Worm (Caenorhabditis elegans) whole organism, L4 larva: ENCODE results near the gene sart-3.
A peak's percentile ranks its signal among the peaks of the same experiment; 100 is the strongest.

Source experiments
- D1046.2 ChIP-seq: fragments of 200-800 bp; sonication (Bioruptor generic); IDR thresholded peaks from 2 replicates; pipeline ENCODE4 v1.3.6; 2022; ENCODE audit warnings: missing genetic modification characterization, missing compliant biosample characterization
- F26F4.8 ChIP-seq: fragments of 200-800 bp; sonication (Bioruptor generic); conservative IDR thresholded peaks from 2 replicates; pipeline ENCODE4 v1.3.6; 2022; ENCODE audit warnings: missing genetic modification characterization, missing compliant biosample characterization
- F44E2.7 ChIP-seq: fragments of 200-800 bp; sonication (Bioruptor generic); IDR thresholded peaks from 2 replicates; pipeline ENCODE4 v2.1.2; 2022; ENCODE audit warnings: missing genetic modification characterization, missing compliant biosample characterization
- R02D3.7 ChIP-seq: fragments of 150-350 bp; sonication (generic microtip); optimal IDR thresholded peaks from 3 replicates; lab custom pipeline; 2014; ENCODE audit warnings: missing biosample characterization, missing genetic modification characterization
- T20F7.1 ChIP-seq: fragments of 200-800 bp; sonication (Bioruptor generic); optimal IDR thresholded peaks from 2 replicates; lab custom pipeline; 2018; ENCODE audit warnings: mild to moderate bottlenecking, missing genetic modification characterization, missing compliant biosample characterization
- Y105C5A.15 ChIP-seq: fragments of 200-800 bp; sonication (Bioruptor generic); IDR thresholded peaks from 2 replicates; pipeline ENCODE4 v1.3.6; 2022; ENCODE audit warnings: missing genetic modification characterization, missing compliant biosample characterization
- Y75B8A.6 ChIP-seq: fragments of 200-800 bp; sonication (Bioruptor generic); IDR thresholded peaks from 2 replicates; pipeline ENCODE4 v1.3.6; 2022; ENCODE audit warnings: missing genetic modification reagents, missing genetic modification characterization, missing compliant biosample characterization
- ZK337.2 ChIP-seq: fragments of 200-800 bp; sonication (Bioruptor generic); IDR thresholded peaks from 2 replicates; pipeline ENCODE4 v1.3.6; 2022; ENCODE audit warnings: missing genetic modification reagents, missing genetic modification characterization, missing compliant biosample characterization
- ZK546.5 ChIP-seq, 2 experiments: sonication (generic microtip); optimal IDR thresholded peaks; 2 replicates each; lab custom pipeline; 2017; ENCODE audit warnings: missing biosample characterization in 2 of 2, missing genetic modification characterization in 2 of 2
- aly-2 ChIP-seq: sonication (generic microtip); optimal IDR thresholded peaks from 2 replicates; lab custom pipeline; 2018; ENCODE audit warnings: missing biosample characterization, missing genetic modification characterization
- arid-1 ChIP-seq: fragments of 200-800 bp; sonication (Bioruptor generic); conservative IDR thresholded peaks from 2 replicates; pipeline ENCODE4 v1.3.6; 2022; ENCODE audit warnings: missing genetic modification reagents, missing genetic modification characterization, missing compliant biosample characterization
- attf-4 ChIP-seq: sonication (generic microtip); optimal IDR thresholded peaks from 3 replicates; lab custom pipeline; 2017; ENCODE audit warnings: missing biosample characterization, missing genetic modification characterization
- ceh-32 ChIP-seq: sonication (generic microtip); optimal IDR thresholded peaks from 2 replicates; lab custom pipeline; 2016; ENCODE audit warnings: mild to moderate bottlenecking, missing genetic modification characterization, missing compliant biosample characterization; ENCODE audit not compliant: poor library complexity
- ceh-44 ChIP-seq: fragments of 200-800 bp; sonication (Bioruptor generic); IDR thresholded peaks from 2 replicates; pipeline ENCODE4 v1.3.6; 2022; ENCODE audit warnings: missing genetic modification reagents, missing genetic modification characterization, missing compliant biosample characterization
- ceh-62 ChIP-seq: sonication (generic microtip); optimal IDR thresholded peaks from 2 replicates; lab custom pipeline; 2017; ENCODE audit warnings: missing biosample characterization, missing genetic modification characterization
- ctbp-1 ChIP-seq: fragments of 200-800 bp; sonication (Bioruptor generic); IDR thresholded peaks from 2 replicates; pipeline ENCODE4 v1.3.6; 2022; ENCODE audit warnings: missing genetic modification reagents, missing genetic modification characterization, missing compliant biosample characterization
- daf-19 ChIP-seq: fragments of 200-800 bp; sonication (Bioruptor generic); conservative IDR thresholded peaks from 2 replicates; pipeline ENCODE4 v1.3.6; 2022; ENCODE audit warnings: missing genetic modification characterization, missing compliant biosample characterization
- dve-1 ChIP-seq: sonication (generic microtip); optimal IDR thresholded peaks from 2 replicates; lab custom pipeline; 2017; ENCODE audit warnings: antibody characterized with exemption, mild to moderate bottlenecking, missing genetic modification characterization, missing compliant biosample characterization; ENCODE audit not compliant: insufficient read depth
- egl-27 ChIP-seq: sonication (generic microtip); optimal IDR thresholded peaks from 3 replicates; lab custom pipeline; 2017; ENCODE audit warnings: missing biosample characterization, missing genetic modification reagents, missing genetic modification characterization
- fkh-10 ChIP-seq: fragments of 150-350 bp; optimal IDR thresholded peaks from 2 replicates; lab custom pipeline; 2014; ENCODE audit warnings: missing biosample characterization, missing genetic modification reagents, missing genetic modification characterization
- fos-1 ChIP-seq: fragments of 150-350 bp; optimal IDR thresholded peaks from 2 replicates; lab custom pipeline; 2014; ENCODE audit warnings: missing biosample characterization, missing genetic modification characterization
- hif-1 ChIP-seq, 2 experiments: sonication (generic microtip); optimal IDR thresholded peaks; 2 replicates each; lab custom pipeline; 2016 to 2017; ENCODE audit warnings: missing compliant biosample characterization in 2 of 2, missing genetic modification characterization in 2 of 2, missing genetic modification reagents in 2 of 2, missing genotype in 2 of 2, mild to moderate bottlenecking in 1 of 2
- hlh-11 ChIP-seq: fragments of 200-800 bp; sonication (Bioruptor generic); optimal IDR thresholded peaks from 2 replicates; lab custom pipeline; 2018; ENCODE audit warnings: mild to moderate bottlenecking, missing genetic modification characterization, missing compliant biosample characterization
- hmg-1.1 ChIP-seq: fragments of 200-800 bp; sonication (Bioruptor generic); IDR thresholded peaks from 2 replicates; pipeline ENCODE4 v1.3.6; 2022; ENCODE audit warnings: missing genetic modification reagents, missing genetic modification characterization, missing compliant biosample characterization
- lim-7 ChIP-seq: fragments of 200-800 bp; sonication (Bioruptor generic); IDR thresholded peaks from 2 replicates; pipeline ENCODE4 v1.3.6; 2022; ENCODE audit warnings: missing genetic modification characterization, missing compliant biosample characterization
- lin-38 ChIP-seq: fragments of 200-800 bp; sonication (Bioruptor generic); IDR thresholded peaks from 2 replicates; pipeline ENCODE4 v1.3.6; 2022; ENCODE audit warnings: missing genetic modification reagents, missing genetic modification characterization, missing compliant biosample characterization
- lir-3 ChIP-seq: sonication (generic microtip); optimal IDR thresholded peaks from 2 replicates; lab custom pipeline; 2016; ENCODE audit warnings: mild to moderate bottlenecking, missing genetic modification characterization, missing compliant biosample characterization
- lsy-2 ChIP-seq, 2 experiments: fragments of 150-350 bp in 1 of 2; sonication (generic microtip) in 1 of 2; optimal IDR thresholded peaks; 2 replicates each; lab custom pipeline; 2014 to 2017; ENCODE audit warnings: missing biosample characterization in 2 of 2, missing genetic modification characterization in 2 of 2
- madf-5 ChIP-seq, 2 experiments: fragments of 200-800 bp; sonication (Bioruptor generic); IDR thresholded peaks; 2 replicates each; pipeline ENCODE4 v1.3.6; 2022; ENCODE audit warnings: missing compliant biosample characterization in 2 of 2, missing genetic modification characterization in 2 of 2
- mdl-1 ChIP-seq, 2 experiments: fragments of 150-350 bp in 1 of 2; sonication (generic microtip) in 1 of 2; optimal IDR thresholded peaks; 2 replicates each; lab custom pipeline; 2014 to 2017; ENCODE audit warnings: missing biosample characterization in 2 of 2, missing genetic modification characterization in 2 of 2
- mep-1 ChIP-seq: fragments of 150-350 bp; sonication (generic microtip); optimal IDR thresholded peaks from 3 replicates; lab custom pipeline; 2014; ENCODE audit warnings: missing biosample characterization, missing genetic modification characterization
- mxl-3 ChIP-seq: fragments of 200-800 bp; sonication (Bioruptor generic); optimal IDR thresholded peaks from 2 replicates; lab custom pipeline; 2018; ENCODE audit warnings: mild to moderate bottlenecking, missing genetic modification characterization, missing compliant biosample characterization
- nhr-111 ChIP-seq: fragments of 200-800 bp; sonication (Bioruptor generic); optimal IDR thresholded peaks from 2 replicates; lab custom pipeline; 2018; ENCODE audit warnings: mild to moderate bottlenecking, missing genetic modification characterization, missing compliant biosample characterization
- nhr-25 ChIP-seq: sonication (generic microtip); optimal IDR thresholded peaks from 2 replicates; lab custom pipeline; 2017; ENCODE audit warnings: missing genetic modification characterization, mild to moderate bottlenecking, missing compliant biosample characterization, antibody characterized with exemption, moderate library complexity, borderline replicate concordance; ENCODE audit not compliant: insufficient read depth
- nhr-41 ChIP-seq: fragments of 200-800 bp; sonication (Bioruptor generic); IDR thresholded peaks from 2 replicates; pipeline ENCODE4 v1.3.6; 2022; ENCODE audit warnings: missing genetic modification reagents, missing genetic modification characterization, missing compliant biosample characterization
- nhr-48 ChIP-seq: sonication (generic microtip); optimal IDR thresholded peaks from 2 replicates; lab custom pipeline; 2016; ENCODE audit warnings: mild to moderate bottlenecking, missing genetic modification characterization, missing compliant biosample characterization
- nhr-76 ChIP-seq: fragments of 150-350 bp; optimal IDR thresholded peaks from 2 replicates; lab custom pipeline; 2014; ENCODE audit warnings: missing biosample characterization, missing genetic modification characterization
- nhr-77 ChIP-seq: fragments of 150-350 bp; optimal IDR thresholded peaks from 2 replicates; lab custom pipeline; 2014; ENCODE audit warnings: missing biosample characterization, missing genetic modification characterization
- php-3 ChIP-seq: fragments of 200-800 bp; sonication (Bioruptor generic); IDR thresholded peaks from 2 replicates; pipeline ENCODE4 v1.3.6; 2022; ENCODE audit warnings: missing genetic modification reagents, missing genetic modification characterization, missing compliant biosample characterization
- pqm-1 ChIP-seq: sonication (generic microtip); optimal IDR thresholded peaks from 2 replicates; lab custom pipeline; 2017; ENCODE audit warnings: missing biosample characterization, missing genetic modification characterization
- sdz-12 ChIP-seq: fragments of 200-800 bp; sonication (Bioruptor generic); optimal IDR thresholded peaks from 2 replicates; lab custom pipeline; 2018; ENCODE audit warnings: mild to moderate bottlenecking, missing genetic modification characterization, missing compliant biosample characterization
- set-16 ChIP-seq: fragments of 200-800 bp; sonication (Bioruptor generic); IDR thresholded peaks from 2 replicates; pipeline ENCODE4 v1.3.6; 2022; ENCODE audit warnings: missing genetic modification reagents, missing genetic modification characterization, missing compliant biosample characterization
- skn-1 ChIP-seq: fragments of 150-350 bp; optimal IDR thresholded peaks from 2 replicates; lab custom pipeline; 2014; ENCODE audit warnings: missing biosample characterization, missing genetic modification characterization
- snpc-1.2 ChIP-seq: fragments of 200-800 bp; sonication (Bioruptor generic); IDR thresholded peaks from 2 replicates; pipeline ENCODE4 v1.3.6; 2022; ENCODE audit warnings: missing genetic modification reagents, missing genetic modification characterization, missing compliant biosample characterization
- spr-1 ChIP-seq: sonication (generic microtip); optimal IDR thresholded peaks from 2 replicates; lab custom pipeline; 2016; ENCODE audit warnings: mild to moderate bottlenecking, missing genetic modification characterization, missing compliant biosample characterization
- spr-3 ChIP-seq: fragments of 200-800 bp; sonication (Bioruptor generic); optimal IDR thresholded peaks from 2 replicates; lab custom pipeline; 2018; ENCODE audit warnings: mild to moderate bottlenecking, missing genetic modification characterization, missing compliant biosample characterization
- tag-97 ChIP-seq: fragments of 200-800 bp; sonication (Bioruptor generic); IDR thresholded peaks from 2 replicates; pipeline ENCODE4 v1.3.6; 2022; ENCODE audit warnings: missing genetic modification characterization, missing compliant biosample characterization
- unc-130 ChIP-seq: sonication (generic microtip); optimal IDR thresholded peaks from 2 replicates; lab custom pipeline; 2016; ENCODE audit warnings: missing genetic modification reagents, missing genetic modification characterization, missing compliant biosample characterization
- unc-39 ChIP-seq: sonication (generic microtip); optimal IDR thresholded peaks from 2 replicates; lab custom pipeline; 2017; ENCODE audit warnings: missing biosample characterization, missing genetic modification characterization
- zag-1 ChIP-seq: fragments of 150-350 bp; optimal IDR thresholded peaks from 2 replicates; lab custom pipeline; 2014; ENCODE audit warnings: missing biosample characterization, missing genetic modification characterization
- zfp-2 ChIP-seq: sonication (generic microtip); optimal IDR thresholded peaks from 2 replicates; lab custom pipeline; 2016; ENCODE audit warnings: mild to moderate bottlenecking, missing genetic modification characterization, missing compliant biosample characterization
- zfp-3 ChIP-seq: fragments of 200-800 bp; sonication (Bioruptor generic); conservative IDR thresholded peaks from 2 replicates; pipeline ENCODE4 v1.3.6; 2022; ENCODE audit warnings: missing genetic modification reagents, missing genetic modification characterization, missing compliant biosample characterization

Gene sart-3

DNA sequence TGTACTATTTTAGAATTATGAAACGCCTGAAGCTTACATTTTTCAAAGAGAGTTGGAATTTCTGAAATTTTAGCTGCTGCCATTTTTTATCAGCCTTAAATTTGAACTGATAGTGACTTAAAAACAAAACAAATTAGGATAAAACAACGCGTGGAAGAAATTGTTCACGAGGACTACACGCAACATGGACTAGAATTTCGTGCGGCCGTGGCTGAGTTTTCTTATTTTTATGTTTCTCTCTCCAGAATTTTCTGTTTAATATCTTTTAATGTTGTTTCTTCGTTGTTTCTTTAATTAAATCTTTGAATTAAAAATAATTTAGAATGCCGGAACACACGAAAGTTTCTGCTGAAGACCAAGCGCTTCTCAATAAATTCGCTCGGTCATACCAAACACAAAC, 17.9 kb downstream of the sart-3 start, which contains the start of the genes B0035.3, B0035.22 and pfd-4 (continued):
- peak; percentile 43 for TF ChIP-seq lin-38 (GFP tag; lab: Robert Waterston, UW)
- TF ChIP-seq zag-1 (tag; lab: Kevin White, UChicago): no peak
- TF ChIP-seq hif-1 (tag; optimal IDR thresholded peaks at IDR 0.05; lab: Kevin White, UChicago): peak in 1 of 2 experiments; percentile 72
- no peak for TF ChIP-seq mxl-3 (GFP tag; lab: Kevin White, UChicago)
- peak; percentile 46 for TF ChIP-seq mep-1 (tag; lab: Kevin White, UChicago)
- TF ChIP-seq R02D3.7 (tag; lab: Kevin White, UChicago): no peak
- TF ChIP-seq ZK337.2 (GFP tag; lab: Robert Waterston, UW): no peak
- TF ChIP-seq php-3 (GFP tag; lab: Robert Waterston, UW): no peak
- no peak for TF ChIP-seq skn-1 (tag; lab: Kevin White, UChicago)
- TF ChIP-seq set-16 (GFP tag; lab: Robert Waterston, UW): no peak
- TF ChIP-seq pqm-1: no peak
- no peak for TF ChIP-seq T20F7.1
- no peak for TF ChIP-seq tag-97 (GFP tag; lab: Robert Waterston, UW)
- TF ChIP-seq zfp-2 (tag; lab: Kevin White, UChicago): no peak
- TF ChIP-seq egl-27 (tag; lab: Kevin White, UChicago): no peak
- TF ChIP-seq lim-7 (GFP tag; lab: Robert Waterston, UW): no peak
- TF ChIP-seq nhr-41 (GFP tag; lab: Robert Waterston, UW): no peak
- TF ChIP-seq unc-39 (tag; lab: Kevin White, UChicago): no peak
- no peak for TF ChIP-seq nhr-76 (tag; lab: Kevin White, UChicago)
- TF ChIP-seq fkh-10: no peak
- no peak for TF ChIP-seq nhr-77
- no peak for TF ChIP-seq madf-5 (GFP tag; IDR thresholded peaks at IDR 0.05; lab: Robert Waterston, UW)
- no peak for TF ChIP-seq arid-1 (GFP tag; lab: Robert Waterston, UW)
- no peak for TF ChIP-seq spr-3 (GFP tag; lab: Kevin White, UChicago)
- TF ChIP-seq ceh-44 (GFP tag; lab: Robert Waterston, UW): no peak
- TF ChIP-seq lir-3: no peak
- TF ChIP-seq daf-19: no peak
- no peak for TF ChIP-seq fos-1 (tag; lab: Kevin White, UChicago)
- no peak for TF ChIP-seq zfp-3 (GFP tag; lab: Robert Waterston, UW)
- TF ChIP-seq F26F4.8 (GFP tag; lab: Robert Waterston, UW): no peak
- TF ChIP-seq F44E2.7: no peak
- TF ChIP-seq Y75B8A.6 (GFP tag; lab: Robert Waterston, UW): no peak
- no peak for TF ChIP-seq hlh-11 (tag; lab: Kevin White, UChicago)
- no peak for TF ChIP-seq spr-1 (tag; lab: Kevin White, UChicago)
- no peak for TF ChIP-seq aly-2 (tag; lab: Kevin White, UChicago)
- TF ChIP-seq nhr-25 (tag; lab: Kevin White, UChicago): no peak
- no peak for TF ChIP-seq ZK546.5 (tag; optimal IDR thresholded peaks at IDR 0.05; lab: Kevin White, UChicago)
- no peak for TF ChIP-seq ctbp-1 (GFP tag; lab: Robert Waterston, UW)
- no peak for TF ChIP-seq Y105C5A.15 (GFP tag; lab: Robert Waterston, UW)
- TF ChIP-seq ceh-62 (tag; lab: Kevin White, UChicago): no peak
- no peak for TF ChIP-seq mdl-1 (tag; optimal IDR thresholded peaks at IDR 0.05; lab: Kevin White, UChicago)
- no peak for TF ChIP-seq D1046.2
- no peak for TF ChIP-seq nhr-48 (tag; lab: Kevin White, UChicago)
- TF ChIP-seq ceh-32 (tag; lab: Kevin White, UChicago): no peak
- TF ChIP-seq hmg-1.1 (GFP tag; lab: Robert Waterston, UW): no peak
- TF ChIP-seq nhr-111: no peak
- peak in 1 of 2 experiments; percentile 80 for TF ChIP-seq lsy-2 (tag; optimal IDR thresholded peaks at IDR 0.05; lab: Kevin White, UChicago)
- TF ChIP-seq dve-1 (tag; lab: Kevin White, UChicago): peak; percentile 63
- TF ChIP-seq attf-4: no peak
- no peak for TF ChIP-seq snpc-1.2 (GFP tag; lab: Robert Waterston, UW)
- TF ChIP-seq unc-130 (GFP tag; lab: Kevin White, UChicago): peak; percentile 74
- no peak for TF ChIP-seq sdz-12 (GFP tag; lab: Kevin White, UChicago)
